Worm (Caenorhabditis elegans): Measurements from ENCODE around the gene str-10.

Gene str-10

ce11 chrX:13121104-13121503 is 38.7 kb downstream of the str-10 start:
- TF ChIP-seq egl-27 (tag; optimal IDR thresholded peaks at IDR 0.05) = no peak
- TF ChIP-seq nhr-11 (tag; optimal IDR thresholded peaks at IDR 0.05) = no peak
- no peak for TF ChIP-seq zag-1 (tag; optimal IDR thresholded peaks at IDR 0.05)
- TF ChIP-seq sea-2 (GFP tag; optimal IDR thresholded peaks at IDR 0.05) = no peak
- TF ChIP-seq nhr-25 (tag; optimal IDR thresholded peaks at IDR 0.05) = peak; percentile 65
- no peak for TF ChIP-seq ceh-82 (tag; optimal IDR thresholded peaks at IDR 0.05)
- TF ChIP-seq nhr-23 (tag; optimal IDR thresholded peaks at IDR 0.05) = peak; percentile 48
- no peak for TF ChIP-seq daf-12 (tag; optimal IDR thresholded peaks at IDR 0.05)
- TF ChIP-seq fos-1 (tag; optimal IDR thresholded peaks at IDR 0.05) = no peak
- TF ChIP-seq ceh-9 (tag; optimal IDR thresholded peaks at IDR 0.05) = no peak
- no peak for TF ChIP-seq aly-2 (tag; optimal IDR thresholded peaks at IDR 0.05)
- no peak for TF ChIP-seq nhr-67 (tag; optimal IDR thresholded peaks at IDR 0.05)
- peak; percentile 63 for TF ChIP-seq snpc-4 (tag; optimal IDR thresholded peaks at IDR 0.05)
- TF ChIP-seq egl-5 (tag; optimal IDR thresholded peaks at IDR 0.05) = no peak
- no peak for TF ChIP-seq ztf-4 (tag; optimal IDR thresholded peaks at IDR 0.05)
- TF ChIP-seq mml-1 (tag; optimal IDR thresholded peaks at IDR 0.05) = no peak
- TF ChIP-seq ztf-11 (tag; optimal IDR thresholded peaks at IDR 0.05) = no peak
- peak; percentile 49 for TF ChIP-seq nhr-43 (tag; optimal IDR thresholded peaks at IDR 0.05; ENCODE audit: poor library complexity, severe bottlenecking)
- TF ChIP-seq tbx-2 (tag; optimal IDR thresholded peaks at IDR 0.05) = peak; percentile 14
- no peak for TF ChIP-seq lin-15B (tag; optimal IDR thresholded peaks at IDR 0.05)
- TF ChIP-seq nhr-12 (tag; optimal IDR thresholded peaks at IDR 0.05) = no peak
- peak; percentile 61 for TF ChIP-seq hmg-11 (tag; optimal IDR thresholded peaks at IDR 0.05)
- no peak for TF ChIP-seq nhr-28 (tag; optimal IDR thresholded peaks at IDR 0.05)
- no peak for TF ChIP-seq skn-1 (tag; optimal IDR thresholded peaks at IDR 0.05)
- TF ChIP-seq lsy-12 (tag; optimal IDR thresholded peaks at IDR 0.05) = peak; percentile 82
- peak; percentile 62 for TF ChIP-seq nfya-1 (tag; optimal IDR thresholded peaks at IDR 0.05; ENCODE audit: insufficient read depth)
- no peak for TF ChIP-seq elt-1 (tag; optimal IDR thresholded peaks at IDR 0.05)
- TF ChIP-seq unc-62 (GFP tag; optimal IDR thresholded peaks at IDR 0.05) = no peak
- peak in 1 of 3 experiments; percentile 48 for TF ChIP-seq elt-3 (tag; optimal IDR thresholded peaks at IDR 0.05)
- TF ChIP-seq eor-1 (tag; optimal IDR thresholded peaks at IDR 0.05) = no peak
- no peak for TF ChIP-seq nhr-237 (tag; optimal IDR thresholded peaks at IDR 0.05)
- peak; percentile 53 for TF ChIP-seq jun-1 (tag; optimal IDR thresholded peaks at IDR 0.05)
- no peak for TF ChIP-seq fkh-10 (GFP tag; optimal IDR thresholded peaks at IDR 0.05)
- TF ChIP-seq unc-39 (tag; optimal IDR thresholded peaks at IDR 0.05) = no peak
- TF ChIP-seq pha-4 (tag; optimal IDR thresholded peaks at IDR 0.05) = peak; percentile 74
- no peak for TF ChIP-seq nhr-76 (tag; optimal IDR thresholded peaks at IDR 0.05)
- TF ChIP-seq R02D3.7 (tag; optimal IDR thresholded peaks at IDR 0.05) = no peak
- TF ChIP-seq mdl-1 (tag; optimal IDR thresholded peaks at IDR 0.05) = no peak
- no peak for TF ChIP-seq nhr-77 (tag; optimal IDR thresholded peaks at IDR 0.05)
- TF ChIP-seq ZK546.5 (tag; optimal IDR thresholded peaks at IDR 0.05) = no peak
- TF ChIP-seq elt-2 (tag; optimal IDR thresholded peaks at IDR 0.05) = peak; percentile 65
- TF ChIP-seq ama-1 (optimal IDR thresholded peaks at IDR 0.05) = peak; percentile 53
- TF ChIP-seq lin-39 (tag; optimal IDR thresholded peaks at IDR 0.05) = peak; percentile 69
- TF ChIP-seq pqm-1 (tag; optimal IDR thresholded peaks at IDR 0.05) = no peak
- TF ChIP-seq ceh-28 (tag; optimal IDR thresholded peaks at IDR 0.05) = no peak
- TF ChIP-seq fkh-2 (tag; optimal IDR thresholded peaks at IDR 0.05) = no peak
- TF ChIP-seq ceh-16 (tag; optimal IDR thresholded peaks at IDR 0.05) = no peak

- no peak for TF ChIP-seq pqm-1 (tag; optimal IDR thresholded peaks at IDR 0.05)
- no peak for TF ChIP-seq fkh-10 (GFP tag; optimal IDR thresholded peaks at IDR 0.05)
- TF ChIP-seq nhr-43 (tag; optimal IDR thresholded peaks at IDR 0.05; ENCODE audit: poor library complexity, severe bottlenecking) = no peak
- TF ChIP-seq ama-1 (optimal IDR thresholded peaks at IDR 0.05) = no peak
- TF ChIP-seq mml-1 (tag; optimal IDR thresholded peaks at IDR 0.05) = no peak
- TF ChIP-seq nhr-77 (tag; optimal IDR thresholded peaks at IDR 0.05) = no peak
- TF ChIP-seq nhr-237 (tag; optimal IDR thresholded peaks at IDR 0.05) = no peak
- no peak for TF ChIP-seq nhr-25 (tag; optimal IDR thresholded peaks at IDR 0.05)
- TF ChIP-seq skn-1 (tag; optimal IDR thresholded peaks at IDR 0.05) = no peak
- no peak for TF ChIP-seq aly-2 (tag; optimal IDR thresholded peaks at IDR 0.05)
Observed at ce11 chrX:13122191-13122590, 39.8 kb downstream of the str-10 start, which contains the start of gene snx-17. TSS of gene snx-17 (minus strand) at chrX:13122291.

All from whole organism, L3 larva.